Fruit fly (Drosophila melanogaster) S2 (cell line): Measurements from ENCODE around the gene CG14567.

Experiments used
- CG8478 ChIP-seq: fragments of >200 bp; optimal IDR thresholded peaks from 2 replicates; lab custom pipeline; 2018
- CTCF ChIP-seq, 2 experiments: fragments of >200 bp; optimal IDR thresholded peaks; 2 replicates each; lab custom pipeline; 2018

- no peak for TF ChIP-seq CTCF (optimal IDR thresholded peaks at IDR 0.05; lab: Kevin White, UChicago)
- TF ChIP-seq CG8478 (lab: Kevin White, UChicago) = no peak
Measured at dm6 chr3L:21769515-21769914, 31.3 kb upstream of the CG14567 start, which contains the start of gene CG7370.
